Worm (Caenorhabditis elegans): ENCODE data around the gene eco-1.
A peak's percentile ranks its signal among the peaks of the same experiment; 100 is the strongest.

The eco-1 gene

ce11 chrIII:7359037-7359548 is at the start of gene eco-1, which contains the start of gene hmgr-1:
TSS of gene eco-1 (minus strand) at chrIII:7359095.
TSS of gene hmgr-1 (plus strand) at chrIII:7359498.
- TF ChIP-seq mep-1 (tag; optimal IDR thresholded peaks at IDR 0.05) (peak; percentile 44), ham-2 (GFP tag; optimal IDR thresholded peaks at IDR 0.05) (no peak), ces-1 (GFP tag; optimal IDR thresholded peaks at IDR 0.05) (peak; percentile 45), zip-8 (tag; optimal IDR thresholded peaks at IDR 0.05) (no peak), lsy-2 (tag; optimal IDR thresholded peaks at IDR 0.05) (peak; percentile 64)

- TF ChIP-seq ceh-83 (GFP tag; optimal IDR thresholded peaks at IDR 0.05) (no peak), lin-13 (tag; optimal IDR thresholded peaks at IDR 0.05) (no peak), unc-39 (tag; optimal IDR thresholded peaks at IDR 0.05) (no peak), tbx-8 (GFP tag; optimal IDR thresholded peaks at IDR 0.05) (no peak), ces-1 (GFP tag; optimal IDR thresholded peaks at IDR 0.05) (peak; percentile 44)
Measured at ce11 chrIII:7399004-7399403, 40.1 kb upstream of the eco-1 start.

- TF ChIP-seq elt-3 (tag; optimal IDR thresholded peaks at IDR 0.05), result no peak
- TF ChIP-seq mls-2 (tag; optimal IDR thresholded peaks at IDR 0.05), result no peak
- TF ChIP-seq lsy-2 (tag; optimal IDR thresholded peaks at IDR 0.05), result no peak
- no peak for TF ChIP-seq M03D4.4 (tag; optimal IDR thresholded peaks at IDR 0.05)
- TF ChIP-seq pha-4 (tag; optimal IDR thresholded peaks at IDR 0.05), result no peak
- TF ChIP-seq nhr-28 (tag; optimal IDR thresholded peaks at IDR 0.05), result no peak
- TF ChIP-seq ztf-11 (tag; optimal IDR thresholded peaks at IDR 0.05), result no peak
- no peak for TF ChIP-seq bed-3 (GFP tag; optimal IDR thresholded peaks at IDR 0.05)
- no peak for TF ChIP-seq tbx-8 (GFP tag; optimal IDR thresholded peaks at IDR 0.05)
- TF ChIP-seq unc-120 (tag; optimal IDR thresholded peaks at IDR 0.05; ENCODE audit: poor library complexity, severe bottlenecking), result peak; percentile 3
- TF ChIP-seq mab-5 (tag; optimal IDR thresholded peaks at IDR 0.05), result no peak
- TF ChIP-seq nhr-237 (tag; optimal IDR thresholded peaks at IDR 0.05), result no peak
- TF ChIP-seq ces-1 (GFP tag; optimal IDR thresholded peaks at IDR 0.05), result no peak
- TF ChIP-seq elt-1 (tag; optimal IDR thresholded peaks at IDR 0.05; ENCODE audit: borderline replicate concordance, insufficient read depth), result no peak
- peak; percentile 91 for TF ChIP-seq hlh-1 (tag; optimal IDR thresholded peaks at IDR 0.05)
- TF ChIP-seq lin-32 (GFP tag; optimal IDR thresholded peaks at IDR 0.05), result no peak
Measured at ce11 chrIII:7397196-7397595, 38.3 kb upstream of the eco-1 start.

- TF ChIP-seq unc-120 (tag; optimal IDR thresholded peaks at IDR 0.05; ENCODE audit: poor library complexity, severe bottlenecking) (no peak), nhr-12 (tag; optimal IDR thresholded peaks at IDR 0.05) (no peak), mab-5 (tag; optimal IDR thresholded peaks at IDR 0.05) (no peak), elt-3 (tag; optimal IDR thresholded peaks at IDR 0.05) (no peak), unc-39 (tag; optimal IDR thresholded peaks at IDR 0.05) (no peak), lin-13 (tag; optimal IDR thresholded peaks at IDR 0.05) (no peak), cnd-1 (tag; optimal IDR thresholded peaks at IDR 0.05) (no peak), elt-1 (tag; optimal IDR thresholded peaks at IDR 0.05; ENCODE audit: borderline replicate concordance, insufficient read depth) (no peak), ces-1 (GFP tag; optimal IDR thresholded peaks at IDR 0.05) (no peak), mls-2 (tag; optimal IDR thresholded peaks at IDR 0.05) (no peak), sptf-1 (tag; optimal IDR thresholded peaks at IDR 0.05) (no peak), ceh-39 (tag; optimal IDR thresholded peaks at IDR 0.05) (no peak), bed-3 (GFP tag; optimal IDR thresholded peaks at IDR 0.05) (no peak), lin-32 (GFP tag; optimal IDR thresholded peaks at IDR 0.05) (no peak), drap-1 (GFP tag; optimal IDR thresholded peaks at IDR 0.05) (no peak), nhr-237 (tag; optimal IDR thresholded peaks at IDR 0.05) (no peak), tbx-8 (GFP tag; optimal IDR thresholded peaks at IDR 0.05) (no peak)
Measured at ce11 chrIII:7395354-7395753, 36.5 kb upstream of the eco-1 start, which contains the start of gene lgc-50. TSS of gene lgc-50 (minus strand) at chrIII:7395454.

- TF ChIP-seq lsy-2 (tag; optimal IDR thresholded peaks at IDR 0.05), result no peak
- TF ChIP-seq hlh-1 (tag; optimal IDR thresholded peaks at IDR 0.05), result no peak
- no peak for TF ChIP-seq nhr-12 (tag; optimal IDR thresholded peaks at IDR 0.05)
- TF ChIP-seq unc-39 (tag; optimal IDR thresholded peaks at IDR 0.05), result no peak
- no peak for TF ChIP-seq drap-1 (GFP tag; optimal IDR thresholded peaks at IDR 0.05)
- TF ChIP-seq snpc-4 (tag; optimal IDR thresholded peaks at IDR 0.05), result no peak
- no peak for TF ChIP-seq sem-2 (GFP tag; optimal IDR thresholded peaks at IDR 0.05)
- TF ChIP-seq mep-1 (tag; optimal IDR thresholded peaks at IDR 0.05), result no peak
- no peak for TF ChIP-seq nhr-2 (tag; optimal IDR thresholded peaks at IDR 0.05)
- TF ChIP-seq zip-8 (tag; optimal IDR thresholded peaks at IDR 0.05), result no peak
- TF ChIP-seq sptf-1 (tag; optimal IDR thresholded peaks at IDR 0.05), result no peak
- TF ChIP-seq tbx-8 (GFP tag; optimal IDR thresholded peaks at IDR 0.05), result no peak
- no peak for TF ChIP-seq unc-62 (GFP tag; optimal IDR thresholded peaks at IDR 0.05)
- TF ChIP-seq ces-1 (GFP tag; optimal IDR thresholded peaks at IDR 0.05), result no peak
Measured at ce11 chrIII:7387359-7387758, 28.5 kb upstream of the eco-1 start.
